Fruit fly (Drosophila melanogaster): ENCODE data around the gene for.

Gene for

dm6 chr2L:3647521-3648172, 9.1 kb downstream of the for start (continued):
- TF ChIP-seq pzg (GFP tag; optimal IDR thresholded peaks at IDR 0.05) (no peak), Blimp-1 (GFP tag; optimal IDR thresholded peaks at IDR 0.05) (peak; percentile 3), fd64A (GFP tag; optimal IDR thresholded peaks at IDR 0.05) (peak; percentile 21), sc (optimal IDR thresholded peaks at IDR 0.05) (no peak), sc (GFP tag; optimal IDR thresholded peaks at IDR 0.05) (peak; percentile 33), Atf3 (GFP tag; optimal IDR thresholded peaks at IDR 0.05) (no peak), sima (GFP tag; optimal IDR thresholded peaks at IDR 0.05) (no peak), Sox102F (GFP tag; optimal IDR thresholded peaks at IDR 0.05) (peak; percentile 14), dmrt99B (tag; optimal IDR thresholded peaks at IDR 0.05) (peak; percentile 36), CG16779 (GFP tag; IDR thresholded peaks at IDR 0.05) (no peak), dmrt11E (tag; optimal IDR thresholded peaks at IDR 0.05) (peak; percentile 1), CG3407 (GFP tag; optimal IDR thresholded peaks at IDR 0.05) (peak; percentile 56), CG12155 (GFP tag; optimal IDR thresholded peaks at IDR 0.05) (no peak), pan (optimal IDR thresholded peaks at IDR 0.05) (no peak), pan (GFP tag; optimal IDR thresholded peaks at IDR 0.05 in 1 of 2, IDR thresholded peaks at IDR 0.05 in 1 of 2) (peak in 1 of 2 experiments; percentile 55), CG7987 (GFP tag; optimal IDR thresholded peaks at IDR 0.05) (peak; percentile 7), gcm (GFP tag; optimal IDR thresholded peaks at IDR 0.05) (peak; percentile 2), CG10462 (GFP tag; optimal IDR thresholded peaks at IDR 0.05) (no peak), CG15601 (tag; optimal IDR thresholded peaks at IDR 0.05) (peak; percentile 60), CG10431 (GFP tag; optimal IDR thresholded peaks at IDR 0.05) (peak; percentile 43), chinmo (GFP tag; IDR thresholded peaks at IDR 0.05; ENCODE audit: partially characterized antibody) (no peak), CG2712 (tag; optimal IDR thresholded peaks at IDR 0.05) (peak; percentile 26), Vsx1 (GFP tag; optimal IDR thresholded peaks at IDR 0.05) (peak; percentile 34), lbe (GFP tag; optimal IDR thresholded peaks at IDR 0.05) (peak; percentile 16), CG4424 (GFP tag; optimal IDR thresholded peaks at IDR 0.05) (peak; percentile 16), cas (GFP tag; IDR thresholded peaks at IDR 0.05) (no peak), hkb (optimal IDR thresholded peaks at IDR 0.05) (no peak), hkb (GFP tag; IDR thresholded peaks at IDR 0.05) (peak; percentile 22; the same call in 1 of the 2 replicates), E2f2 (GFP tag; IDR thresholded peaks at IDR 0.05) (peak; percentile 15; the same call in 1 of the 2 replicates), CG4707 (GFP tag; optimal IDR thresholded peaks at IDR 0.05) (peak; percentile 26), CG9727 (GFP tag; optimal IDR thresholded peaks at IDR 0.05) (peak; percentile 10), sens (GFP tag) (peak; percentile 62), Poxn (GFP tag; IDR thresholded peaks at IDR 0.05) (no peak), CG11723 (GFP tag; optimal IDR thresholded peaks at IDR 0.05) (peak; percentile 9), ci (GFP tag; IDR thresholded peaks at IDR 0.05) (0 out of 3 replicates have a peak, but pooled peaks have one; percentile 39), salm (tag; optimal IDR thresholded peaks at IDR 0.05) (peak; percentile 7), CG2875 (GFP tag; optimal IDR thresholded peaks at IDR 0.05) (peak; percentile 20), tap (tag; optimal IDR thresholded peaks at IDR 0.05) (peak; percentile 16), CG17359 (tag; optimal IDR thresholded peaks at IDR 0.05) (peak; percentile 22), D (optimal IDR thresholded peaks at IDR 0.05) (no peak), D (GFP tag; optimal IDR thresholded peaks at IDR 0.05) (peak; percentile 19), CG17912 (GFP tag; optimal IDR thresholded peaks at IDR 0.05) (peak; percentile 37), Sox100B (GFP tag; optimal IDR thresholded peaks at IDR 0.05) (peak; percentile 42), CG33557 (GFP tag; optimal IDR thresholded peaks at IDR 0.05) (peak; percentile 33), CG8281 (tag; optimal IDR thresholded peaks at IDR 0.05) (no peak), ERR (GFP tag; optimal IDR thresholded peaks at IDR 0.05) (no peak), CG30020 (tag; optimal IDR thresholded peaks at IDR 0.05) (no peak), Deaf1 (tag; optimal IDR thresholded peaks at IDR 0.05) (no peak), cato (GFP tag; optimal IDR thresholded peaks at IDR 0.05; ENCODE audit: borderline replicate concordance) (peak; percentile 7), onecut (GFP tag; IDR thresholded peaks at IDR 0.05) (peak; percentile 26)
